Fruit fly (Drosophila melanogaster) whole organism, wandering third instar larva: Measurements from ENCODE around the gene Indy.

Experiments used
- CG9705 ChIP-seq: fragments of 200-800 bp; sonication (Bioruptor generic); optimal IDR thresholded peaks from 2 replicates; lab custom pipeline; 2018; ENCODE audit warnings: missing biosample characterization, mild to moderate bottlenecking, missing genetic modification characterization
- Dfd ChIP-seq: fragments of >200 bp; optimal IDR thresholded peaks from 2 replicates; lab custom pipeline; 2017; ENCODE audit warnings: missing biosample characterization, missing genetic modification characterization
- Dif ChIP-seq: fragments of 200-275, 200-300 bp; sonication (Bioruptor generic); optimal IDR thresholded peaks from 2 replicates; lab custom pipeline; 2018; ENCODE audit warnings: missing biosample characterization, missing genetic modification characterization; ENCODE audit not compliant: partially characterized antibody
- Jra ChIP-seq: sonication (Bioruptor generic); optimal IDR thresholded peaks from 2 replicates; lab custom pipeline; 2016; ENCODE audit warnings: missing biosample characterization, missing genetic modification characterization
- Mio ChIP-seq: sonication (Bioruptor generic); optimal IDR thresholded peaks from 2 replicates; lab custom pipeline; 2016; ENCODE audit warnings: missing biosample characterization, missing genetic modification characterization
- Myc ChIP-seq: fragments of >200 bp; optimal IDR thresholded peaks from 2 replicates; lab custom pipeline; 2017
- OdsH ChIP-seq: fragments of 200-800 bp; sonication (Bioruptor generic); optimal IDR thresholded peaks from 2 replicates; lab custom pipeline; 2016; ENCODE audit warnings: missing biosample characterization, mild to moderate bottlenecking, missing genetic modification characterization
- Rel ChIP-seq, 2 experiments: fragments of 200-800 bp; sonication (Bioruptor generic) in 1 of 2; optimal IDR thresholded peaks; 2 replicates in 1 of 2; 3 replicates in 1 of 2; lab custom pipeline; 2016 to 2019; ENCODE audit warnings: mild to moderate bottlenecking in 2 of 2, missing biosample characterization in 2 of 2, missing genetic modification characterization in 2 of 2, moderate library complexity in 1 of 2
- dmrt93B ChIP-seq: fragments of 200-800 bp; sonication (Bioruptor generic); optimal IDR thresholded peaks from 2 replicates; lab custom pipeline; 2018; ENCODE audit warnings: missing biosample characterization, mild to moderate bottlenecking, missing genetic modification characterization
- dsf ChIP-seq: sonication (Bioruptor generic); optimal IDR thresholded peaks from 2 replicates; lab custom pipeline; 2016; ENCODE audit warnings: missing biosample characterization, missing genetic modification characterization, borderline replicate concordance
- jim ChIP-seq: fragments of 175-275, 200-325 bp; sonication (Bioruptor generic); optimal IDR thresholded peaks from 2 replicates; lab custom pipeline; 2016; ENCODE audit warnings: missing biosample characterization, mild to moderate bottlenecking, missing genetic modification characterization
- pan ChIP-seq: fragments of >200 bp; optimal IDR thresholded peaks from 2 replicates; lab custom pipeline; 2017
- psq ChIP-seq: fragments of 200-800 bp; sonication (Bioruptor generic); optimal IDR thresholded peaks from 3 replicates; lab custom pipeline; 2017; ENCODE audit warnings: missing biosample characterization, mild to moderate bottlenecking, missing genetic modification characterization, moderate library complexity
- rgr ChIP-seq: fragments of 200-800 bp; sonication (Bioruptor generic); optimal IDR thresholded peaks from 3 replicates; lab custom pipeline; 2016; ENCODE audit warnings: missing biosample characterization, mild to moderate bottlenecking, missing genetic modification characterization
- woc ChIP-seq: sonication (Bioruptor generic); optimal IDR thresholded peaks from 2 replicates; lab custom pipeline; 2016; ENCODE audit warnings: missing biosample characterization, mild to moderate bottlenecking, missing genetic modification characterization

Gene Indy

DNA sequence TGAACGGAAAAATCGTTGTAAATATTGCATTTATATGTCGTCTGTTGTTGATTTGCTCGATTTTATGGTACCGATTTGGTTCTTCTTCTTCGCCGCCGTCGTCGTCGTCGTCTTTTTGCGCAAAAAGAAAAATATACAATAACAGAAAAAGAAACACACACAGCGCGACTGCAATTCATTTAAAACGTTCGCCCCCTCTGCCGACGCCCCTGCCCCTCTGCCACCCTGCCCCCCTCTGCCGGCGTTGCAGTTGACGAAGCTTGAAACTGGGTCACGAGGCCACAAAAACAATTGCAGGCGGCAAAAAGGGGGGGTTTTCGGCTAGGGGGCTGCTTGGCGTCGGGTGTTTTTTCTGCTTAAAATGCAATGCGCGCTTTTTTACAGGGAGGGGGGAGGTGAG lies 62.5 kb downstream of the Indy start:
- no peak for TF ChIP-seq Jra (GFP tag; lab: Kevin White, UChicago)
- no peak for TF ChIP-seq Rel (GFP tag; optimal IDR thresholded peaks at IDR 0.05; lab: Kevin White, UChicago)
- TF ChIP-seq Rel (tag; optimal IDR thresholded peaks at IDR 0.05; lab: Kevin White, UChicago): no peak
- TF ChIP-seq pan (lab: Kevin White, UChicago): no peak
- TF ChIP-seq jim (GFP tag; lab: Kevin White, UChicago): no peak

DNA sequence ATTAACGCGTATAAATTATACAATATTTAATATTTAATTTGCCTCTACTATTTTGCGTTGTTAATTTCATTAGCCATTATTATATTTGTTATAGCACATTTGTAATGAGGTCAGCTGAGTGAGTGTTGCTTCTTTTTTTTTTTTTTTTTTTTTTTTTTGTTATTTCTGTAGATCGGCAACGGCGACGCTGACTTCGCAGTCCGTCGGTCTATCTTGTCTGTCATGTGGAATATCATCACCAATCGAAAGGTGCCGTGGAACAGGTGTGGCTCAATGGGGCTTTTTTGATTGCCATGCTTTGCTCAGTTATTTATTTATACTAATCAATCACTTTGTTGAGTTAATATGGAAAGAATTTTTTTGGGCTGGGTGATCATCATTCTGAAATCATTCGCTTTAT lies 63.4 kb downstream of the Indy start:
- TF ChIP-seq Myc (lab: Kevin White, UChicago) (no peak), Mio (GFP tag; lab: Kevin White, UChicago) (no peak), Dfd (GFP tag; lab: Kevin White, UChicago) (no peak), dsf (GFP tag; lab: Kevin White, UChicago) (no peak), pan (lab: Kevin White, UChicago) (no peak), woc (GFP tag; lab: Kevin White, UChicago) (no peak), psq (no peak), CG9705 (GFP tag; lab: Kevin White, UChicago) (no peak)

DNA sequence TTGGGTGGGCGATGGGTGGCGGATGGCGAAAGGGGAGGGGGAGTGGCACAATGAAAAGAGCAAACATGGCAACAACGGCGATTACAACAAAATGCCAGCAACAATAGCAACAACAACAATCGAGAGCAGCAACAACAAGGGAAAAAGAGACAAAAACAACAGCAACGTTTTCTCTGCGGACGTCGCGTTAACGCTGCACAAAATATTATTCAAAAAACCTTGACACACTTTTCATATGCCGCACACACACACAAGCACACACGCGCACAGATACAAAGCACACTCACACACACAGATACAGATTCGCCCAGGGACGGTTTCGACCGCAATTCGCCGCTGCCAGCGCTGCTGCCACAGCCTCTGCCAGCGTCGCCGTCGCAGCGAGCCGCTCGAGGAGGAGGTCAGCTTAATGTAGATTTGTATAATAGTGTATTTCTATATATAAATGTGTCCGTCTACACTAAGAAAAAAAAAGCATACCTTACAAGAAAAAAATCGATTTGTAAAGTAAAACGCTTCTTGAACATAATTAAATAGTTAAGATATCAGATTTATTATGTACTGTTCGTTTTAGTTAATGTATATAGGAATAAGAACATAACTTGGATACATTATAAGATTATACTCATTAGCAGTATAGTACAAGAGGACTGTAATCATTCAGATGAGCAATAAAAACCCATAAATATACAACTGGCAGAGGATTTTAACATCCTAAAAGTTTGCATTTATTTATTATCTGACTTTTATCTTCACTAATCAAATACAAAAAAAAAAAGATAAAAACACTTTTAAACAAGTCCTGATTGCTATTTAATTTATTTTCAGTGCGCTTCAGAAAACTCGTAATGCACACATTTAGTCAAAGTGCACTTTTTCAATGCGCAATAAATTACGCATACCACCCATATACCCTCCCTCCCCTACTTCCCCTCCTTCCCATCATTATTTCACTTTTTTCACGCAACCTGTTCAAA lies 64.1 kb downstream of the Indy start:
- no peak for TF ChIP-seq dmrt93B (GFP tag; lab: Kevin White, UChicago)
- TF ChIP-seq Mio (GFP tag; lab: Kevin White, UChicago): no peak
- no peak for TF ChIP-seq OdsH (GFP tag; lab: Kevin White, UChicago)
- no peak for TF ChIP-seq jim (GFP tag; lab: Kevin White, UChicago)
- TF ChIP-seq rgr (GFP tag; lab: Kevin White, UChicago): no peak
- TF ChIP-seq Dif (GFP tag; lab: Kevin White, UChicago): no peak
- no peak for TF ChIP-seq dsf (GFP tag; lab: Kevin White, UChicago)
